Worm (Caenorhabditis elegans) whole organism, early embryonic: ENCODE data around the gene pah-1.

Source experiments
- B0310.2 ChIP-seq: sonication (generic microtip); optimal IDR thresholded peaks from 2 replicates; lab custom pipeline; 2016; ENCODE audit warnings: mild to moderate bottlenecking, missing genetic modification characterization, missing compliant biosample characterization
- aly-1 ChIP-seq: sonication (generic microtip); optimal IDR thresholded peaks from 2 replicates; lab custom pipeline; 2016; ENCODE audit warnings: missing genetic modification characterization, missing compliant biosample characterization
- ama-1 ChIP-seq: fragments of 150-350 bp; optimal IDR thresholded peaks from 2 replicates; lab custom pipeline; 2014
- ceh-36 ChIP-seq: sonication (generic microtip); optimal IDR thresholded peaks from 2 replicates; lab custom pipeline; 2016; ENCODE audit warnings: missing genetic modification characterization, inconsistent platforms, missing compliant biosample characterization
- ets-7 ChIP-seq: sonication (generic microtip); optimal IDR thresholded peaks from 2 replicates; lab custom pipeline; 2016; ENCODE audit warnings: missing genotype, missing genetic modification characterization, missing compliant biosample characterization
- flt-1 ChIP-seq: fragments of 200-800 bp; sonication (Bioruptor generic); IDR thresholded peaks from 2 replicates; pipeline ENCODE4 v1.3.6; 2022; ENCODE audit warnings: missing genetic modification characterization, missing compliant biosample characterization
- hmbx-1 ChIP-seq: sonication (generic microtip); optimal IDR thresholded peaks from 2 replicates; lab custom pipeline; 2016; ENCODE audit warnings: mild to moderate bottlenecking, missing genetic modification characterization, missing compliant biosample characterization
- hnd-1 ChIP-seq: sonication (generic microtip); optimal IDR thresholded peaks from 2 replicates; lab custom pipeline; 2016; ENCODE audit warnings: missing genetic modification characterization, missing compliant biosample characterization
- pes-1 ChIP-seq: fragments of 200-800 bp; sonication (Bioruptor generic); IDR thresholded peaks from 2 replicates; pipeline ENCODE4 v1.3.6; 2022; ENCODE audit warnings: missing genetic modification reagents, missing genetic modification characterization, missing compliant biosample characterization
- scrt-1 ChIP-seq: fragments of 200-800 bp; sonication (Bioruptor generic); IDR thresholded peaks from 2 replicates; pipeline ENCODE4 v1.3.6; 2022; ENCODE audit warnings: missing genetic modification characterization, missing compliant biosample characterization
- sea-1 ChIP-seq: fragments of 200-800 bp; sonication (Bioruptor generic); conservative IDR thresholded peaks from 2 replicates; pipeline ENCODE4 v1.3.6; 2022; ENCODE audit warnings: missing genetic modification characterization, missing compliant biosample characterization
- tbx-11 ChIP-seq: fragments of 200-800 bp; sonication (Bioruptor generic); IDR thresholded peaks from 2 replicates; pipeline ENCODE4 v1.3.6; 2022; ENCODE audit warnings: missing genetic modification characterization, missing compliant biosample characterization
- tbx-37 ChIP-seq: fragments of 200-800 bp; sonication (Bioruptor generic); conservative IDR thresholded peaks from 2 replicates; pipeline ENCODE4 v1.3.6; 2022; ENCODE audit warnings: missing genetic modification reagents, missing genetic modification characterization, missing compliant biosample characterization
- tra-4 ChIP-seq: sonication (generic microtip); optimal IDR thresholded peaks from 2 replicates; lab custom pipeline; 2017; ENCODE audit warnings: missing genetic modification characterization, missing compliant biosample characterization

DNA sequence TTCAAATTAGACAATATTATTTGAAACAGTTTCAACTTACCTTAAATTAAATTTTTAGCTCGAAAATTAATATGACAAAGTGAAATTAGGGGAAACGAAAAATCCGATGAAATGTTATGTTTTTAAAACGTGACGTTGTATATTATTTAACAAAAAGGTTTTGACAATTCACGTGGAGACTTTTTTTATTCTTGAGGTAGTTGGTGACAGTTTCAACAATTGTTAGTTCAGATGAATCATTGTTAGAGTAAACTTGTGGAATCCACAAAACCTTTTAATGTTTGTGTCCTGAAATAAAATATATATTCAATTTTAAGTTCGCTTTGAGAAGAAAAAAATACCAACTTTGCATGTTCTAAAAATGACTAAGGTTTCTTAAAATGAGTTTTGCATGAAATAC is 7.3 kb downstream of the pah-1 start, which contains the start of gene fut-1:
- TF ChIP-seq ama-1 (lab: Kevin White, UChicago) = no peak
- TF ChIP-seq pes-1 (GFP tag; lab: Robert Waterston, UW) = no peak
- no peak for TF ChIP-seq flt-1 (GFP tag; lab: Robert Waterston, UW)
- TF ChIP-seq aly-1 = no peak
- no peak for TF ChIP-seq sea-1 (GFP tag; lab: Robert Waterston, UW)
- TF ChIP-seq tbx-37 = no peak
- TF ChIP-seq hmbx-1 (tag; lab: Kevin White, UChicago) = no peak
- no peak for TF ChIP-seq tbx-11
- TF ChIP-seq tra-4 (tag; lab: Kevin White, UChicago) = no peak
- TF ChIP-seq ceh-36 (tag; lab: Kevin White, UChicago) = no peak
- TF ChIP-seq hnd-1 (tag; lab: Kevin White, UChicago) = no peak
- TF ChIP-seq ets-7 (tag; lab: Kevin White, UChicago) = no peak
- TF ChIP-seq scrt-1 (GFP tag; lab: Robert Waterston, UW) = no peak
- no peak for TF ChIP-seq B0310.2 (tag; lab: Kevin White, UChicago)
